Fruit fly (Drosophila melanogaster) whole organism, wandering third instar larva: ENCODE measurements around the gene CG18178.

Experiments
- Abd-B ChIP-seq: fragments of >200 bp; optimal IDR thresholded peaks from 2 replicates; lab custom pipeline; 2017; ENCODE audit warnings: missing biosample characterization, missing genetic modification characterization
- CG32264 ChIP-seq: fragments of 200-800 bp; sonication (Bioruptor generic); optimal IDR thresholded peaks from 2 replicates; lab custom pipeline; 2016; ENCODE audit warnings: missing biosample characterization, missing genetic modification characterization
- CG9705 ChIP-seq: fragments of 200-800 bp; sonication (Bioruptor generic); optimal IDR thresholded peaks from 2 replicates; lab custom pipeline; 2018; ENCODE audit warnings: missing biosample characterization, mild to moderate bottlenecking, missing genetic modification characterization
- CrebA ChIP-seq: fragments of 200-800 bp; sonication (Bioruptor generic); optimal IDR thresholded peaks from 2 replicates; lab custom pipeline; 2016; ENCODE audit warnings: missing biosample characterization, mild to moderate bottlenecking, missing genetic modification characterization, borderline replicate concordance
- Dfd ChIP-seq: fragments of >200 bp; optimal IDR thresholded peaks from 2 replicates; lab custom pipeline; 2017; ENCODE audit warnings: missing biosample characterization, missing genetic modification characterization
- Dif ChIP-seq: fragments of 200-275, 200-300 bp; sonication (Bioruptor generic); optimal IDR thresholded peaks from 2 replicates; lab custom pipeline; 2018; ENCODE audit warnings: missing biosample characterization, missing genetic modification characterization; ENCODE audit not compliant: partially characterized antibody
- GATAd ChIP-seq: sonication (Bioruptor generic); optimal IDR thresholded peaks from 2 replicates; lab custom pipeline; 2016; ENCODE audit warnings: missing biosample characterization, missing genetic modification characterization
- HLH106 ChIP-seq: fragments of 200-800 bp; optimal IDR thresholded peaks from 3 replicates; lab custom pipeline; 2019; ENCODE audit warnings: missing biosample characterization, mild to moderate bottlenecking, missing genetic modification characterization, moderate library complexity
- Hnf4 ChIP-seq: fragments of 200-800 bp; sonication (Bioruptor generic); optimal IDR thresholded peaks from 2 replicates; lab custom pipeline; 2016; ENCODE audit warnings: missing biosample characterization, mild to moderate bottlenecking, missing genetic modification characterization
- Hr78 ChIP-seq: fragments of >200 bp; optimal IDR thresholded peaks from 2 replicates; lab custom pipeline; 2017; ENCODE audit warnings: missing biosample characterization, missing genetic modification characterization
- Hr83 ChIP-seq: fragments of 200-300 bp; sonication (Bioruptor generic); optimal IDR thresholded peaks from 2 replicates; lab custom pipeline; 2016; ENCODE audit warnings: missing biosample characterization, mild to moderate bottlenecking, missing genetic modification characterization, moderate library complexity; ENCODE audit not compliant: poor library complexity, severe bottlenecking
- Jra ChIP-seq: sonication (Bioruptor generic); optimal IDR thresholded peaks from 2 replicates; lab custom pipeline; 2016; ENCODE audit warnings: missing biosample characterization, missing genetic modification characterization
- Mio ChIP-seq: sonication (Bioruptor generic); optimal IDR thresholded peaks from 2 replicates; lab custom pipeline; 2016; ENCODE audit warnings: missing biosample characterization, missing genetic modification characterization
- Myc ChIP-seq: fragments of >200 bp; optimal IDR thresholded peaks from 2 replicates; lab custom pipeline; 2017
- N ChIP-seq: fragments of >200 bp; optimal IDR thresholded peaks from 2 replicates; lab custom pipeline; 2018; ENCODE audit warnings: missing biosample characterization, missing external identifiers, missing genetic modification characterization
- OdsH ChIP-seq: fragments of 200-800 bp; sonication (Bioruptor generic); optimal IDR thresholded peaks from 2 replicates; lab custom pipeline; 2016; ENCODE audit warnings: missing biosample characterization, mild to moderate bottlenecking, missing genetic modification characterization
- Rel ChIP-seq, 2 experiments: fragments of 200-800 bp; sonication (Bioruptor generic) in 1 of 2; optimal IDR thresholded peaks; 2 replicates in 1 of 2; 3 replicates in 1 of 2; lab custom pipeline; 2016 to 2019; ENCODE audit warnings: mild to moderate bottlenecking in 2 of 2, missing biosample characterization in 2 of 2, missing genetic modification characterization in 2 of 2, moderate library complexity in 1 of 2
- Sp1 ChIP-seq: fragments of 200-800 bp; sonication (Bioruptor generic); optimal IDR thresholded peaks from 3 replicates; lab custom pipeline; 2019; ENCODE audit warnings: missing biosample characterization, mild to moderate bottlenecking, missing genetic modification characterization, moderate library complexity
- Vsx2 ChIP-seq: fragments of 200-300, 225-300 bp; sonication (Bioruptor generic); optimal IDR thresholded peaks from 2 replicates; lab custom pipeline; 2018; ENCODE audit warnings: missing biosample characterization, missing genetic modification characterization; ENCODE audit not compliant: partially characterized antibody
- br ChIP-seq: fragments of 200-800 bp; sonication (Bioruptor generic); optimal IDR thresholded peaks from 2 replicates; lab custom pipeline; 2016; ENCODE audit warnings: missing biosample characterization, missing genetic modification characterization
- brk ChIP-seq: fragments of 200-800 bp; sonication (Bioruptor generic); optimal IDR thresholded peaks from 2 replicates; lab custom pipeline; 2016; ENCODE audit warnings: missing biosample characterization, mild to moderate bottlenecking, missing genetic modification characterization
- dl ChIP-seq, 2 experiments: fragments of 175-275, 200-275 bp in 1 of 2; fragments of 200-275 bp in 1 of 2; sonication (Bioruptor generic); optimal IDR thresholded peaks; lab custom pipeline; 2018; ENCODE audit warnings: mild to moderate bottlenecking in 2 of 2, missing biosample characterization in 2 of 2, missing genetic modification characterization in 2 of 2, moderate library complexity in 2 of 2; ENCODE audit not compliant: partially characterized antibody in 2 of 2, insufficient read depth in 1 of 2
- dmrt93B ChIP-seq: fragments of 200-800 bp; sonication (Bioruptor generic); optimal IDR thresholded peaks from 2 replicates; lab custom pipeline; 2018; ENCODE audit warnings: missing biosample characterization, mild to moderate bottlenecking, missing genetic modification characterization
- dsf ChIP-seq: sonication (Bioruptor generic); optimal IDR thresholded peaks from 2 replicates; lab custom pipeline; 2016; ENCODE audit warnings: missing biosample characterization, missing genetic modification characterization, borderline replicate concordance
- ey ChIP-seq: fragments of 200-800 bp; sonication (Bioruptor generic); optimal IDR thresholded peaks from 2 replicates; lab custom pipeline; 2016; ENCODE audit warnings: missing biosample characterization, missing genetic modification characterization
- foxo ChIP-seq, 2 experiments: fragments of 200-800 bp; sonication (Bioruptor generic); optimal IDR thresholded peaks; 2 replicates in 1 of 2; 3 replicates in 1 of 2; lab custom pipeline; 2016 to 2017; ENCODE audit warnings: missing biosample characterization in 2 of 2, missing genetic modification characterization in 2 of 2
- fru ChIP-seq: fragments of 200-800 bp; sonication (Bioruptor generic); optimal IDR thresholded peaks from 3 replicates; lab custom pipeline; 2016; ENCODE audit warnings: missing biosample characterization, mild to moderate bottlenecking, missing genetic modification characterization
- h ChIP-seq: fragments of 200-800 bp; sonication (Bioruptor generic); optimal IDR thresholded peaks from 3 replicates; lab custom pipeline; 2016; ENCODE audit warnings: missing biosample characterization, mild to moderate bottlenecking, missing genetic modification characterization
- jim ChIP-seq: fragments of 175-275, 200-325 bp; sonication (Bioruptor generic); optimal IDR thresholded peaks from 2 replicates; lab custom pipeline; 2016; ENCODE audit warnings: missing biosample characterization, mild to moderate bottlenecking, missing genetic modification characterization
- lola ChIP-seq: fragments of >200 bp; optimal IDR thresholded peaks from 2 replicates; lab custom pipeline; 2017; ENCODE audit warnings: missing biosample characterization, missing genetic modification characterization
- pan ChIP-seq: fragments of >200 bp; optimal IDR thresholded peaks from 2 replicates; lab custom pipeline; 2017
- psq ChIP-seq: fragments of 200-800 bp; sonication (Bioruptor generic); optimal IDR thresholded peaks from 3 replicates; lab custom pipeline; 2017; ENCODE audit warnings: missing biosample characterization, mild to moderate bottlenecking, missing genetic modification characterization, moderate library complexity
- rgr ChIP-seq: fragments of 200-800 bp; sonication (Bioruptor generic); optimal IDR thresholded peaks from 3 replicates; lab custom pipeline; 2016; ENCODE audit warnings: missing biosample characterization, mild to moderate bottlenecking, missing genetic modification characterization
- sage ChIP-seq: fragments of 200-800 bp; sonication (Bioruptor generic); optimal IDR thresholded peaks from 2 replicates; lab custom pipeline; 2016; ENCODE audit warnings: missing biosample characterization, mild to moderate bottlenecking, missing genetic modification characterization
- sv ChIP-seq: fragments of 200-800 bp; sonication (Bioruptor generic); optimal IDR thresholded peaks from 3 replicates; lab custom pipeline; 2016; ENCODE audit warnings: missing biosample characterization, missing genetic modification characterization
- tai ChIP-seq: sonication (Bioruptor generic); optimal IDR thresholded peaks from 2 replicates; lab custom pipeline; 2016; ENCODE audit warnings: missing biosample characterization, missing genetic modification characterization
- usp ChIP-seq: fragments of >200 bp; optimal IDR thresholded peaks from 2 replicates; lab custom pipeline; 2017; ENCODE audit warnings: missing biosample characterization, missing genetic modification characterization
- woc ChIP-seq: sonication (Bioruptor generic); optimal IDR thresholded peaks from 2 replicates; lab custom pipeline; 2016; ENCODE audit warnings: missing biosample characterization, mild to moderate bottlenecking, missing genetic modification characterization

Gene CG18178

DNA sequence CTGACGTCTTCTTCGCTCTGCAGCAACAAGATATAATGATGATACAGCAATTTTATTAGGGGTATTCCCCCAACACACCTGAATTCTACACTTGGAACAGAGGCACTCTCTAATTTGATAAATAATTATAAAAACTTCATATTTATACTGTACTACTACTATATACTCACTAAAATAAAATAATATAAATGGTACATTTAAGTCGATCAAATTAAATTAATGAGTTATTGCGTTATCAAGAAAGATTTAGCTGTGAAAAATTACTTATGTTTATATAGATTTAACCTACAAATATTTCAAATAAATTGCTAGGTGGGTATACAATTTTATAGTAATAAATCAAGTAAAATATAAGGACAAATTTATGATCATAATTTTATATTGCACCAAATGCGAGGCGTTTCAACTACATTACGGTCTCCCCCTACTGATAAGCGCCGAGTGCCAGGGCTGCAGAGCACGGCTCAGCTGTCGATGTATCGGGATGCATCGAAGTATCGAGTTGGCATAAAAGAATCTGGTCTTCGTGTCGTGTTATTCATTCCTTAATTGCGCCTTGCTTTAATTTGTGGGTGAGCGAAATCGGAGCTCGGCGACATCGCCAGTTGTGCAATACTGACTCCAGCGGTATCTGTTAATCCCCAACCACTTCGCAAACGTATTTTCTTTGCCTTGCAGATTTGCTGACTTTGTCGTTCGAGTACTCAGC lies 5.0 kb downstream of the CG18178 start, which contains the start of gene vsg:
TSS of gene vsg (plus strand) at position 497 of the 709 bp plus-strand sequence.
- TF ChIP-seq br (no peak), pan (lab: Kevin White, UChicago) (no peak), sv (peak; percentile 75), woc (GFP tag; lab: Kevin White, UChicago) (peak; percentile 47), foxo (GFP tag; optimal IDR thresholded peaks at IDR 0.05; lab: Kevin White, UChicago) (peak in 1 of 2 experiments; percentile 76), Dfd (GFP tag; lab: Kevin White, UChicago) (peak; percentile 30), Hnf4 (no peak), Sp1 (peak; percentile 82), CG9705 (GFP tag; lab: Kevin White, UChicago) (peak; percentile 51), usp (GFP tag; lab: Kevin White, UChicago) (no peak), psq (GFP tag; lab: Kevin White, UChicago) (peak; percentile 62), GATAd (GFP tag; lab: Kevin White, UChicago) (no peak), Myc (lab: Kevin White, UChicago) (peak; percentile 4), ey (peak; percentile 55), dmrt93B (GFP tag; lab: Kevin White, UChicago) (peak; percentile 70), CG32264 (GFP tag; lab: Kevin White, UChicago) (no peak), CrebA (GFP tag; lab: Kevin White, UChicago) (no peak), N (GFP tag; lab: Kevin White, UChicago) (peak; percentile 9), Jra (GFP tag; lab: Kevin White, UChicago) (no peak), Hr83 (GFP tag; lab: Kevin White, UChicago) (peak; percentile 69), sage (GFP tag; lab: Kevin White, UChicago) (no peak), Dif (GFP tag; lab: Kevin White, UChicago) (no peak), tai (GFP tag; lab: Kevin White, UChicago) (no peak), h (GFP tag; lab: Kevin White, UChicago) (peak; percentile 38), lola (GFP tag; lab: Kevin White, UChicago) (no peak), Vsx2 (GFP tag; lab: Kevin White, UChicago) (no peak), dsf (GFP tag; lab: Kevin White, UChicago) (no peak), brk (GFP tag; lab: Kevin White, UChicago) (no peak), Hr78 (no peak), Mio (GFP tag; lab: Kevin White, UChicago) (no peak), HLH106 (tag; lab: Kevin White, UChicago) (peak; percentile 87), rgr (GFP tag; lab: Kevin White, UChicago) (peak; percentile 62), Rel (GFP tag; optimal IDR thresholded peaks at IDR 0.05; lab: Kevin White, UChicago) (no peak), Rel (tag; optimal IDR thresholded peaks at IDR 0.05; lab: Kevin White, UChicago) (no peak), OdsH (peak; percentile 60), dl (GFP tag; optimal IDR thresholded peaks at IDR 0.05; lab: Kevin White, UChicago; ENCODE audit: insufficient read depth in 1 of 2, partially characterized antibody in 2 of 2) (no peak), fru (GFP tag; lab: Kevin White, UChicago) (peak; percentile 44), Abd-B (no peak), jim (GFP tag; lab: Kevin White, UChicago) (no peak)

DNA sequence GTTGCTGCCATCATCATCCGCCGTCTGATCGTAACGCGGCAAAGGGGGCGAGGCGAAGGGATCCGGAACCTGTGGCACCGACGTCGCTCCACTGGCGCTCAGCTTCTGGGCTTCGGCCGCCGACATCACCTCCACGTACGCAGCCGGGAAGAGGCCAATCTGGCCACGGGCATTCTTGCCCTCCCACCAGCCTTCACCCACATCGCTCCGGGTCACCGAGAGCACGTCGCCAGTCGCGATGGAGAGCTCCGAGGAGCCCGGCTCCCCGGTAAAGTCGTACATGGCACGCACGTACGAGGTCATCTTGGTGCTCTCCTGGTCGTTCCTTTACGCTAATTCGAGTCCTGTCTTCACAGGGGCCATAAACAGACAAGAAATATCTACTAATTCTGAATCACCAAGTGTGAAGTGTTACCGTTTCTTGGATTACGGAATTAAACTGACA lies 5.5 kb downstream of the CG18178 start, which contains the start of gene SH3PX1:
TSS of gene SH3PX1 (minus strand) at position 445 of the 445 bp plus-strand sequence.
- TF ChIP-seq psq (GFP tag; lab: Kevin White, UChicago) (no peak), Rel (GFP tag; optimal IDR thresholded peaks at IDR 0.05; lab: Kevin White, UChicago) (no peak), Rel (tag; optimal IDR thresholded peaks at IDR 0.05; lab: Kevin White, UChicago) (peak; percentile 40), Vsx2 (GFP tag; lab: Kevin White, UChicago) (no peak), Hr83 (GFP tag; lab: Kevin White, UChicago) (peak; percentile 30)
